Worm (Caenorhabditis elegans): ENCODE data around the gene C47G2.3.
A peak's percentile ranks its signal among the peaks of the same experiment; 100 is the strongest.

The C47G2.3 gene

ce11 chrII:11297217-11297738 lies 7.3 kb upstream of the C47G2.3 start, which contains the start of gene saps-1 (continued):
- TF ChIP-seq ztf-22 (GFP tag; optimal IDR thresholded peaks at IDR 0.05) (no peak), F57A8.1 (GFP tag; optimal IDR thresholded peaks at IDR 0.05) (no peak), ztf-28 (GFP tag; IDR thresholded peaks at IDR 0.05) (no peak), snpc-3.4 (tag; optimal IDR thresholded peaks at IDR 0.05) (peak; percentile 54), Y95B8A.8 (GFP tag; IDR thresholded peaks at IDR 0.05) (no peak), Y53G8AR.9 (GFP tag; conservative IDR thresholded peaks at IDR 0.05) (no peak), lin-26 (GFP tag; IDR thresholded peaks at IDR 0.05) (no peak), T07F8.4 (tag; optimal IDR thresholded peaks at IDR 0.05) (no peak), Y79H2A.3 (GFP tag; conservative IDR thresholded peaks at IDR 0.05) (no peak), aptf-2 (GFP tag; conservative IDR thresholded peaks at IDR 0.05) (no peak), mcd-1 (GFP tag; IDR thresholded peaks at IDR 0.05) (peak; percentile 76), hlh-12 (tag; optimal IDR thresholded peaks at IDR 0.05) (no peak), somi-1 (GFP tag; optimal IDR thresholded peaks at IDR 0.05) (no peak), ztf-3 (GFP tag; optimal IDR thresholded peaks at IDR 0.05) (no peak), sptf-2 (GFP tag; optimal IDR thresholded peaks at IDR 0.05) (no peak), zfh-2 (GFP tag; conservative IDR thresholded peaks at IDR 0.05) (no peak), F22D6.2 (tag; optimal IDR thresholded peaks at IDR 0.05) (no peak), cebp-1 (GFP tag; IDR thresholded peaks at IDR 0.05) (peak; percentile 55; the same call in 1 of the 2 replicates), cebp-1 (tag; optimal IDR thresholded peaks at IDR 0.05) (peak; percentile 87), cebp-2 (GFP tag; IDR thresholded peaks at IDR 0.05) (no peak), ccch-3 (GFP tag; optimal IDR thresholded peaks at IDR 0.05) (no peak), athp-1 (tag; optimal IDR thresholded peaks at IDR 0.05) (peak; percentile 30), snpc-1.1 (tag; optimal IDR thresholded peaks at IDR 0.05; ENCODE audit: insufficient read depth) (peak; percentile 18), lsl-1 (GFP tag; optimal IDR thresholded peaks at IDR 0.05) (peak; percentile 95), lin-54 (GFP tag; optimal IDR thresholded peaks at IDR 0.05) (peak; percentile 68), K11D2.4 (GFP tag; IDR thresholded peaks at IDR 0.05) (0 out of 2 replicates have a peak, but pooled peaks have one; percentile 28), attf-3 (GFP tag; conservative IDR thresholded peaks at IDR 0.05) (no peak), sea-2 (GFP tag; IDR thresholded peaks at IDR 0.05) (no peak), madf-6 (GFP tag; IDR thresholded peaks at IDR 0.05) (peak; percentile 97), F39B2.1 (GFP tag; IDR thresholded peaks at IDR 0.05) (no peak), mel-28 (tag; optimal IDR thresholded peaks at IDR 0.05; ENCODE audit: borderline replicate concordance) (no peak), rec-8 (tag; optimal IDR thresholded peaks at IDR 0.05) (no peak), mes-4 (tag; optimal IDR thresholded peaks at IDR 0.05) (no peak), dox-1 (GFP tag; IDR thresholded peaks at IDR 0.05) (peak; percentile 77), zim-3 (tag; optimal IDR thresholded peaks at IDR 0.05) (no peak), F55B11.4 (tag; optimal IDR thresholded peaks at IDR 0.05; ENCODE audit: borderline replicate concordance, insufficient read depth) (no peak), F49E8.2 (tag; optimal IDR thresholded peaks at IDR 0.05; ENCODE audit: insufficient read depth) (no peak), lin-40 (tag; optimal IDR thresholded peaks at IDR 0.05) (no peak), bed-2 (GFP tag; IDR thresholded peaks at IDR 0.05) (no peak), pbrm-1 (GFP tag; IDR thresholded peaks at IDR 0.05) (peak; percentile 58; the same call in 1 of the 2 replicates), ceh-27 (GFP tag; optimal IDR thresholded peaks at IDR 0.05) (peak; percentile 8), ceh-91 (GFP tag; IDR thresholded peaks at IDR 0.05) (peak; percentile 84), ets-4 (GFP tag; optimal IDR thresholded peaks at IDR 0.05) (no peak), snpc-1.3 (tag; optimal IDR thresholded peaks at IDR 0.05; ENCODE audit: insufficient read depth) (peak; percentile 45), F10E7.11 (tag; optimal IDR thresholded peaks at IDR 0.05) (no peak), hrde-1 (tag; optimal IDR thresholded peaks at IDR 0.05; ENCODE audit: borderline replicate concordance) (peak; percentile 1), die-1 (tag; optimal IDR thresholded peaks at IDR 0.05) (no peak)

Data from whole organism, young adult.